Worm (Caenorhabditis elegans): ENCODE results near the gene Y42H9AR.2.

The Y42H9AR.2 gene

ce11 chrIV:8069104-8069503, 30.6 kb upstream of the Y42H9AR.2 start (continued):
- TF ChIP-seq lin-38 (GFP tag; IDR thresholded peaks at IDR 0.05) (no peak), hmg-1.1 (GFP tag; IDR thresholded peaks at IDR 0.05) (peak; percentile 30; the same call in 1 of the 2 replicates), lin-39 (tag; optimal IDR thresholded peaks at IDR 0.05) (peak; percentile 18)

DNA sequence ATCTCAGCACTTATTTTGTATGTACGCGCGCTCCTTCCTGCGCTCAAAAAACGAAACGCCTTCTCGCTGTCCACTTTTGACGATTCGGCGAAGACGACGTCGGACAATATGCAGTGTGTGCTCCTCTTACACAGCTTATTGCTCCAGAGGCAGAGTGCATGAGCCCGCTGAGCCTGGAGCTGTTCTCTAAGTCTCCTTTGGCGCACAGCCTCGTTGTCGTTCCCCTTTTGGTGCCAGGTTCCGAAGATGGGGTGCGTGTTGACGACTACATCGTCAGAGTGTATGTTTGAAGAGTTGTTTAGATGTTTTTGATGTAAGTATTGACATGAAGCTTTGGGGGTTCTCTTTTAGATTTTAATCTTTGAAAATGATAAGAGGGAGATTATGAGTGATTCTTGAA, 29.4 kb upstream of the Y42H9AR.2 start:
- no peak for TF ChIP-seq tag-97 (GFP tag; IDR thresholded peaks at IDR 0.05)
- no peak for TF ChIP-seq mxl-2 (GFP tag; conservative IDR thresholded peaks at IDR 0.05)
- TF ChIP-seq lin-29 (GFP tag; IDR thresholded peaks at IDR 0.05): no peak
- no peak for TF ChIP-seq madf-9 (GFP tag; conservative IDR thresholded peaks at IDR 0.05)
- TF ChIP-seq zfp-3 (GFP tag; conservative IDR thresholded peaks at IDR 0.05): no peak
- TF ChIP-seq ceh-20 (GFP tag; IDR thresholded peaks at IDR 0.05): no peak
- TF ChIP-seq rbr-2 (tag; optimal IDR thresholded peaks at IDR 0.05): peak; percentile 17
- no peak for TF ChIP-seq ceh-62 (tag; optimal IDR thresholded peaks at IDR 0.05)
- peak in 1 of 2 experiments; percentile 39 for TF ChIP-seq unc-62 (GFP tag; optimal IDR thresholded peaks at IDR 0.05 in 1 of 2)
- no peak for TF ChIP-seq unc-62 (tag; optimal IDR thresholded peaks at IDR 0.05)
- TF ChIP-seq ceh-44 (GFP tag; IDR thresholded peaks at IDR 0.05): no peak
- TF ChIP-seq daf-19 (GFP tag; conservative IDR thresholded peaks at IDR 0.05): no peak
- no peak for TF ChIP-seq dmd-9 (GFP tag; IDR thresholded peaks at IDR 0.05)
- no peak for TF ChIP-seq nhr-10 (tag; optimal IDR thresholded peaks at IDR 0.05)
- TF ChIP-seq hmg-1.1 (GFP tag; IDR thresholded peaks at IDR 0.05): no peak
- TF ChIP-seq fkh-10 (GFP tag; optimal IDR thresholded peaks at IDR 0.05): peak; percentile 53
- TF ChIP-seq T26A8.4 (GFP tag; IDR thresholded peaks at IDR 0.05): no peak
- TF ChIP-seq F37D6.2 (tag; optimal IDR thresholded peaks at IDR 0.05): no peak
- no peak for TF ChIP-seq zip-2 (tag; optimal IDR thresholded peaks at IDR 0.05)
- TF ChIP-seq nhr-111 (GFP tag; optimal IDR thresholded peaks at IDR 0.05): no peak
- no peak for TF ChIP-seq zag-1 (tag; optimal IDR thresholded peaks at IDR 0.05)
- no peak for TF ChIP-seq fos-1 (tag; optimal IDR thresholded peaks at IDR 0.05)
- 0 out of 2 replicates have a peak, but pooled peaks have one; percentile 18 for TF ChIP-seq set-16 (GFP tag; IDR thresholded peaks at IDR 0.05)
- TF ChIP-seq cey-2 (tag; optimal IDR thresholded peaks at IDR 0.05; ENCODE audit: borderline replicate concordance, insufficient read depth): no peak
- TF ChIP-seq unc-130 (GFP tag; optimal IDR thresholded peaks at IDR 0.05): no peak
- peak; percentile 4 for TF ChIP-seq mep-1 (tag; optimal IDR thresholded peaks at IDR 0.05)
- no peak for TF ChIP-seq attf-4 (tag; optimal IDR thresholded peaks at IDR 0.05)
- no peak for TF ChIP-seq skn-1 (tag; optimal IDR thresholded peaks at IDR 0.05)
- 0 out of 2 replicates have a peak, but pooled peaks have one; percentile 45 for TF ChIP-seq lim-7 (GFP tag; IDR thresholded peaks at IDR 0.05)
- peak; percentile 21 for TF ChIP-seq aha-1 (tag)

DNA sequence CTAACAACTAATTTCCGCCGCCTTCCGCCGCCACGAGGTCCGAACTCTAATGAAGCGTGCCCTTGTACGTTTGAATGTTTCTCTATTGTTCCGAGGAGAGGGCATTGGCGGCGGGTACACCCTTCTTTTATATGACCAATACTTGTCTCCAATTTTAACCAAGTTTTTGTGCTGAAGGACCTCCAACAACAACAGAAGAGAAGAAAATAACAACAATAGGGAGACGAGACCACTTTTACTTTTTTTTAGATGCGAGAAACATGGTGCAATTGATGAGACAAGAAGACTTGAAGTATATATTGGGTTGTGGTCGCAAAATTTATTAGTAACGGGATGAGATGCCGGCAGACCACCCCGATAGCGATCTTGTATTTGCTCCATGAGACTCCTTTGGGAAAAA, 28.8 kb upstream of the Y42H9AR.2 start:
- no peak for TF ChIP-seq Y5F2A.4 (GFP tag; optimal IDR thresholded peaks at IDR 0.05)
- TF ChIP-seq spr-1 (tag; optimal IDR thresholded peaks at IDR 0.05): no peak
- no peak for TF ChIP-seq daf-16 (GFP tag; optimal IDR thresholded peaks at IDR 0.05)
- no peak for TF ChIP-seq daf-16 (tag; optimal IDR thresholded peaks at IDR 0.05)
- TF ChIP-seq ces-1 (GFP tag; optimal IDR thresholded peaks at IDR 0.05): no peak
- TF ChIP-seq unc-62 (GFP tag; optimal IDR thresholded peaks at IDR 0.05 in 1 of 2): no peak
- no peak for TF ChIP-seq unc-62 (tag; optimal IDR thresholded peaks at IDR 0.05)
- TF ChIP-seq lsy-2 (tag; optimal IDR thresholded peaks at IDR 0.05): no peak
- no peak for TF ChIP-seq ceh-44 (GFP tag; IDR thresholded peaks at IDR 0.05)
- no peak for TF ChIP-seq F10B5.3 (tag; optimal IDR thresholded peaks at IDR 0.05)
- no peak for TF ChIP-seq zfp-2 (tag; optimal IDR thresholded peaks at IDR 0.05)
- no peak for TF ChIP-seq sdz-12 (GFP tag; optimal IDR thresholded peaks at IDR 0.05)
- TF ChIP-seq madf-5 (GFP tag; IDR thresholded peaks at IDR 0.05): no peak
- TF ChIP-seq F37D6.2 (tag; optimal IDR thresholded peaks at IDR 0.05): no peak
- no peak for TF ChIP-seq nhr-6 (tag; optimal IDR thresholded peaks at IDR 0.05)
- TF ChIP-seq mxl-3 (GFP tag; optimal IDR thresholded peaks at IDR 0.05): no peak

Data from whole organism, L4 larva.